Fruit fly (Drosophila melanogaster): ENCODE data around the gene shps.

shps gene

DNA sequence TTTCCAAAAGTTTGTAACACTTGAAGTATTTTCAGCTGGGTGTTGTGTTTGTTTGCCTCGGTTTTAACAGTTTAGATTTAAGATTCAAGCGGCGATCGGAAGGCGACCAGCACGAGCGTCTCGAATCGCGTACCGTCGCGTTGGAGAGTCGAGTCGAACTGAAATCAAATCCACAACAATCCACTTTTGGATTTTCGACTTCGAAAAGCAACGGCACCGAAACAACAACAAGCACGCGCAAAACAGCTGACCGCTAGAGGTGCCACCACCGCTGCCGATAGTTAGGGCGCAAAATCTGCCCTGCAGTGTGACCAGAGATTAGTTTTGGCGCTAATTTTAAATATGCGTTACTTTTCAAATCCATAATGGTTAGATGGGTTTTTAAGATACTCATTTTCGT lies 8.3 kb upstream of the shps start, which contains the start of gene jar (continued):
- TF ChIP-seq CG4360 (GFP tag; IDR thresholded peaks at IDR 0.05): peak; percentile 99
- TF ChIP-seq pho (GFP tag; optimal IDR thresholded peaks at IDR 0.05): peak; percentile 12
- TF ChIP-seq CG3281 (GFP tag; optimal IDR thresholded peaks at IDR 0.05): peak; percentile 30
- no peak; the same call in 2 of the 3 replicates for TF ChIP-seq Optix (GFP tag; IDR thresholded peaks at IDR 0.05)
- TF ChIP-seq ftz-f1 (GFP tag; optimal IDR thresholded peaks at IDR 0.05): no peak
- TF ChIP-seq CG4424 (GFP tag; optimal IDR thresholded peaks at IDR 0.05): no peak
- peak; percentile 42 for TF ChIP-seq Sry-β (GFP tag; optimal IDR thresholded peaks at IDR 0.05)
- TF ChIP-seq dmrt99B (tag; optimal IDR thresholded peaks at IDR 0.05): peak; percentile 14
- TF ChIP-seq CG10267 (tag; optimal IDR thresholded peaks at IDR 0.05): peak; percentile 78
- peak; percentile 22 for TF ChIP-seq exex (tag; optimal IDR thresholded peaks at IDR 0.05)
- TF ChIP-seq Vsx1 (GFP tag; optimal IDR thresholded peaks at IDR 0.05): peak; percentile 12
- peak; percentile 24 for TF ChIP-seq CG2202 (tag; optimal IDR thresholded peaks at IDR 0.05)
- peak; percentile 92 for TF ChIP-seq Dll (GFP tag; IDR thresholded peaks at IDR 0.05; ENCODE audit: partially characterized antibody)
- peak; percentile 21 for TF ChIP-seq chn (GFP tag; optimal IDR thresholded peaks at IDR 0.05)
- no peak for TF ChIP-seq luna (GFP tag; optimal IDR thresholded peaks at IDR 0.05)
- peak; percentile 95 for TF ChIP-seq CG13287 (GFP tag; IDR thresholded peaks at IDR 0.05; ENCODE audit: partially characterized antibody)
- TF ChIP-seq Bdp1 (GFP tag; optimal IDR thresholded peaks at IDR 0.05): peak; percentile 64
- TF ChIP-seq insv (GFP tag; optimal IDR thresholded peaks at IDR 0.05): peak in 1 of 2 experiments; percentile 73
- TF ChIP-seq zf30C (GFP tag; optimal IDR thresholded peaks at IDR 0.05): peak; percentile 11
- TF ChIP-seq zfh1 (GFP tag; IDR thresholded peaks at IDR 0.05): peak; percentile 29; the same call in 1 of the 3 replicates
- TF ChIP-seq Atf6 (GFP tag; IDR thresholded peaks at IDR 0.05): peak; percentile 56; the same call in 1 of the 2 replicates
- TF ChIP-seq Scr (GFP tag; IDR thresholded peaks at IDR 0.05; ENCODE audit: partially characterized antibody): peak; percentile 88
- TF ChIP-seq CG32532 (GFP tag; IDR thresholded peaks at IDR 0.05): peak; percentile 49; the same call in 1 of the 2 replicates
- peak; percentile 54 for TF ChIP-seq CG17385 (GFP tag; optimal IDR thresholded peaks at IDR 0.05)
- TF ChIP-seq CG14710 (tag; optimal IDR thresholded peaks at IDR 0.05): peak; percentile 71
- peak; percentile 88 for TF ChIP-seq ato (GFP tag; IDR thresholded peaks at IDR 0.05; ENCODE audit: partially characterized antibody)
- TF ChIP-seq twi (tag; optimal IDR thresholded peaks at IDR 0.05): no peak
- peak; percentile 70 for TF ChIP-seq CG18764 (GFP tag; optimal IDR thresholded peaks at IDR 0.05)
- TF ChIP-seq ranshi (GFP tag; IDR thresholded peaks at IDR 0.05): peak; percentile 25; the same call in 1 of the 2 replicates
- TF ChIP-seq vvl (GFP tag; IDR thresholded peaks at IDR 0.05): peak; percentile 82
- TF ChIP-seq Hey (tag; optimal IDR thresholded peaks at IDR 0.05): peak; percentile 21
- TF ChIP-seq sr (GFP tag; IDR thresholded peaks at IDR 0.05): 0 out of 3 replicates have a peak, but pooled peaks have one; percentile 41
- TF ChIP-seq sug (tag; optimal IDR thresholded peaks at IDR 0.05): peak; percentile 38
- TF ChIP-seq PHDP (tag; optimal IDR thresholded peaks at IDR 0.05): peak; percentile 46
- no peak for TF ChIP-seq CG12236 (GFP tag; optimal IDR thresholded peaks at IDR 0.05)
- peak; percentile 40; the same call in 1 of the 2 replicates for TF ChIP-seq Adf1 (GFP tag; IDR thresholded peaks at IDR 0.05)
- 0 out of 3 replicates have a peak, but pooled peaks have one; percentile 67 for TF ChIP-seq CG2199 (GFP tag; IDR thresholded peaks at IDR 0.05)
- peak; percentile 46; the same call in 1 of the 2 replicates for TF ChIP-seq sob (GFP tag; IDR thresholded peaks at IDR 0.05)
- TF ChIP-seq trem (tag; optimal IDR thresholded peaks at IDR 0.05): peak; percentile 84
- TF ChIP-seq CG17912 (GFP tag; optimal IDR thresholded peaks at IDR 0.05): peak; percentile 53
- peak; percentile 45 for TF ChIP-seq Asciz (GFP tag; optimal IDR thresholded peaks at IDR 0.05)
- peak; percentile 34 for TF ChIP-seq kah (GFP tag; optimal IDR thresholded peaks at IDR 0.05)
- no peak for TF ChIP-seq CG8478 (optimal IDR thresholded peaks at IDR 0.05)
- peak; percentile 31 for TF ChIP-seq MESR4 (GFP tag; optimal IDR thresholded peaks at IDR 0.05)
- peak; percentile 22 for TF ChIP-seq scrt (GFP tag; optimal IDR thresholded peaks at IDR 0.05)
- peak; percentile 47 for TF ChIP-seq gsb-n (tag; optimal IDR thresholded peaks at IDR 0.05)
- peak; percentile 26 for TF ChIP-seq CG8388 (GFP tag; optimal IDR thresholded peaks at IDR 0.05)
- no peak for TF ChIP-seq CG4730 (GFP tag; IDR thresholded peaks at IDR 0.05)
- TF ChIP-seq crol (GFP tag; IDR thresholded peaks at IDR 0.05): 0 out of 2 replicates have a peak, but pooled peaks have one; percentile 9
- TF ChIP-seq CG13296 (GFP tag; optimal IDR thresholded peaks at IDR 0.05): peak; percentile 16

All from whole organism, embryonic.